Fruit fly (Drosophila melanogaster) whole organism, prepupa: Measurements from ENCODE around the gene CG7739.

Experiments used
- Blimp-1 ChIP-seq: fragments of 200-800 bp; sonication (Bioruptor generic); optimal IDR thresholded peaks from 3 replicates; lab custom pipeline; 2017; ENCODE audit warnings: missing biosample characterization, missing genetic modification characterization, mild to moderate bottlenecking, moderate library complexity, missing genetic modification reagents
- CG10631 ChIP-seq: fragments of 200-800 bp; sonication (Bioruptor generic); optimal IDR thresholded peaks from 2 replicates; lab custom pipeline; 2016; ENCODE audit warnings: missing biosample characterization, missing genetic modification characterization
- CG11294 ChIP-seq: fragments of 200-800 bp; sonication (Bioruptor generic); IDR thresholded peaks from 2 replicates; pipeline ENCODE4 v1.3.6; 2022; ENCODE audit warnings: missing biosample characterization, missing genetic modification characterization
- CG11902 ChIP-seq: fragments of 200-800 bp; sonication (Bioruptor generic); optimal IDR thresholded peaks from 3 replicates; lab custom pipeline; 2016; ENCODE audit warnings: missing biosample characterization, missing genetic modification characterization
- CG15336 ChIP-seq: fragments of 200-800 bp; sonication (Bioruptor generic); IDR thresholded peaks from 2 replicates; pipeline ENCODE4 v1.3.6; 2022; ENCODE audit warnings: missing biosample characterization, missing genetic modification characterization
- CG1621 ChIP-seq: fragments of 200-800 bp; sonication (Bioruptor generic); optimal IDR thresholded peaks from 3 replicates; lab custom pipeline; 2018; ENCODE audit warnings: missing biosample characterization, mild to moderate bottlenecking, missing genetic modification characterization
- CG3032 ChIP-seq: fragments of 200-800 bp; optimal IDR thresholded peaks from 2 replicates; lab custom pipeline; 2019; ENCODE audit warnings: missing biosample characterization, mild to moderate bottlenecking, missing genetic modification characterization, moderate library complexity
- CG31627 ChIP-seq: fragments of 200-800 bp; sonication (Bioruptor generic); optimal IDR thresholded peaks from 3 replicates; lab custom pipeline; 2016; ENCODE audit warnings: missing biosample characterization, missing genetic modification characterization
- CG32006 ChIP-seq: fragments of 200-800 bp; sonication (Bioruptor generic); optimal IDR thresholded peaks from 3 replicates; lab custom pipeline; 2017; ENCODE audit warnings: missing biosample characterization, mild to moderate bottlenecking, missing genetic modification characterization
- CG3919 ChIP-seq: fragments of 200-800 bp; sonication (Bioruptor generic); optimal IDR thresholded peaks from 3 replicates; lab custom pipeline; 2016; ENCODE audit warnings: missing biosample characterization, missing genetic modification characterization
- CG4318 ChIP-seq: fragments of 200-800 bp; sonication (Bioruptor generic); optimal IDR thresholded peaks from 3 replicates; lab custom pipeline; 2017; ENCODE audit warnings: missing biosample characterization, mild to moderate bottlenecking, missing genetic modification characterization
- CG6163 ChIP-seq: fragments of 200-800 bp; sonication (Bioruptor generic); IDR thresholded peaks from 3 replicates; pipeline ENCODE4 v1.3.6; 2022; ENCODE audit warnings: missing biosample characterization, missing genetic modification characterization
- CG6792 ChIP-seq: fragments of 200-800 bp; sonication (Bioruptor generic); optimal IDR thresholded peaks from 3 replicates; lab custom pipeline; 2016; ENCODE audit warnings: missing biosample characterization, missing genetic modification characterization
- CG6854 ChIP-seq: fragments of 200-800 bp; sonication (Bioruptor generic); optimal IDR thresholded peaks from 2 replicates; lab custom pipeline; 2017; ENCODE audit warnings: missing biosample characterization, mild to moderate bottlenecking, missing genetic modification characterization
- CG8119 ChIP-seq: fragments of 200-800 bp; sonication (Bioruptor generic); IDR thresholded peaks from 3 replicates; pipeline ENCODE4 v1.3.6; 2022; ENCODE audit warnings: missing biosample characterization, missing genetic modification characterization
- CG8319 ChIP-seq: fragments of 200-800 bp; sonication (Bioruptor generic); optimal IDR thresholded peaks from 3 replicates; lab custom pipeline; 2016; ENCODE audit warnings: missing biosample characterization, missing genetic modification characterization
- CG9139 ChIP-seq: fragments of 200-800 bp; sonication (Bioruptor generic); optimal IDR thresholded peaks from 3 replicates; lab custom pipeline; 2017; ENCODE audit warnings: missing biosample characterization, mild to moderate bottlenecking, missing genetic modification characterization
- Eip93F ChIP-seq: fragments of 200-800 bp; sonication (Bioruptor generic); optimal IDR thresholded peaks from 2 replicates; lab custom pipeline; 2016; ENCODE audit warnings: missing biosample characterization, mild to moderate bottlenecking, missing genetic modification characterization
- Gug ChIP-seq: fragments of 200-800 bp; sonication (Bioruptor generic); IDR thresholded peaks from 2 replicates; pipeline ENCODE4 v1.3.6; 2022; ENCODE audit warnings: missing biosample characterization, missing genetic modification characterization
- Hr39 ChIP-seq: fragments of 200-800 bp; sonication (Bioruptor generic); optimal IDR thresholded peaks from 2 replicates; lab custom pipeline; 2016; ENCODE audit warnings: missing biosample characterization, missing genetic modification characterization
- Hr4 ChIP-seq: fragments of 200-800 bp; sonication (Bioruptor generic); optimal IDR thresholded peaks from 3 replicates; lab custom pipeline; 2016; ENCODE audit warnings: missing biosample characterization, missing genetic modification characterization
- Lpt ChIP-seq: fragments of 200-800 bp; sonication (Bioruptor generic); optimal IDR thresholded peaks from 3 replicates; lab custom pipeline; 2016; ENCODE audit warnings: missing biosample characterization, missing genetic modification characterization
- Met ChIP-seq: fragments of 200-800 bp; sonication (Bioruptor generic); optimal IDR thresholded peaks from 3 replicates; lab custom pipeline; 2016; ENCODE audit warnings: missing biosample characterization, missing genetic modification characterization
- OdsH ChIP-seq: fragments of 200-800 bp; sonication (Bioruptor generic); optimal IDR thresholded peaks from 3 replicates; lab custom pipeline; 2016; ENCODE audit warnings: missing biosample characterization, missing genetic modification characterization
- Smox ChIP-seq: fragments of 200-800 bp; sonication (Bioruptor generic); optimal IDR thresholded peaks from 3 replicates; lab custom pipeline; 2016; ENCODE audit warnings: missing biosample characterization, missing genetic modification characterization
- Sox102F ChIP-seq: fragments of 200-800 bp; sonication (Bioruptor generic); optimal IDR thresholded peaks from 2 replicates; lab custom pipeline; 2016; ENCODE audit warnings: missing biosample characterization, mild to moderate bottlenecking, missing genetic modification characterization
- Sox14 ChIP-seq: fragments of 200-800 bp; sonication (Bioruptor generic); optimal IDR thresholded peaks from 3 replicates; lab custom pipeline; 2016; ENCODE audit warnings: missing biosample characterization, missing genetic modification characterization
- Sox15 ChIP-seq: fragments of 200-800 bp; sonication (Bioruptor generic); optimal IDR thresholded peaks from 3 replicates; lab custom pipeline; 2016; ENCODE audit warnings: missing biosample characterization, missing genetic modification characterization
- cyc ChIP-seq: fragments of 200-800 bp; sonication (Bioruptor generic); optimal IDR thresholded peaks from 3 replicates; lab custom pipeline; 2016; ENCODE audit warnings: missing biosample characterization, missing genetic modification characterization
- dac ChIP-seq: fragments of 200-800 bp; sonication (Bioruptor generic); optimal IDR thresholded peaks from 2 replicates; lab custom pipeline; 2017; ENCODE audit warnings: missing biosample characterization, mild to moderate bottlenecking, missing genetic modification characterization
- eg ChIP-seq: fragments of 200-800 bp; sonication (Bioruptor generic); IDR thresholded peaks from 3 replicates; pipeline ENCODE4 v1.3.6; 2022; ENCODE audit warnings: missing biosample characterization, missing genetic modification characterization
- fd59A ChIP-seq: fragments of 200-800 bp; sonication (Bioruptor generic); optimal IDR thresholded peaks from 2 replicates; lab custom pipeline; 2017; ENCODE audit warnings: missing biosample characterization, mild to moderate bottlenecking, missing genetic modification characterization, missing genetic modification reagents
- fd85E ChIP-seq: fragments of 200-800 bp; sonication (Bioruptor generic); optimal IDR thresholded peaks from 3 replicates; lab custom pipeline; 2016; ENCODE audit warnings: missing biosample characterization, missing genetic modification characterization
- fkh ChIP-seq: fragments of 200-800 bp; sonication (Bioruptor generic); optimal IDR thresholded peaks from 3 replicates; lab custom pipeline; 2017; ENCODE audit warnings: missing biosample characterization, mild to moderate bottlenecking, missing genetic modification characterization, moderate library complexity
- lz ChIP-seq: fragments of 200-800 bp; sonication (Bioruptor generic); optimal IDR thresholded peaks from 3 replicates; lab custom pipeline; 2016; ENCODE audit warnings: missing biosample characterization, missing genetic modification characterization
- net ChIP-seq: fragments of 200-800 bp; sonication (Bioruptor generic); optimal IDR thresholded peaks from 3 replicates; lab custom pipeline; 2016; ENCODE audit warnings: missing biosample characterization, missing genetic modification characterization
- pdm3 ChIP-seq: fragments of 200-800 bp; sonication (Bioruptor generic); optimal IDR thresholded peaks from 3 replicates; lab custom pipeline; 2016; ENCODE audit warnings: missing biosample characterization, missing genetic modification characterization
- salr ChIP-seq, 2 experiments: fragments of 200-800 bp; sonication (Bioruptor generic); optimal IDR thresholded peaks; 3 replicates each; lab custom pipeline; 2016 to 2018; ENCODE audit warnings: missing biosample characterization in 2 of 2, missing genetic modification characterization in 2 of 2, mild to moderate bottlenecking in 1 of 2
- spab ChIP-seq: fragments of 200-800 bp; sonication (Bioruptor generic); optimal IDR thresholded peaks from 2 replicates; lab custom pipeline; 2017; ENCODE audit warnings: missing biosample characterization, mild to moderate bottlenecking, missing genetic modification characterization, missing genetic modification reagents
- ss ChIP-seq, 2 experiments: fragments of 200-800 bp; sonication (Bioruptor generic); optimal IDR thresholded peaks; 2 replicates in 1 of 2; 3 replicates in 1 of 2; lab custom pipeline; 2017 to 2018; ENCODE audit warnings: mild to moderate bottlenecking in 2 of 2, missing biosample characterization in 2 of 2, missing genetic modification characterization in 2 of 2, moderate library complexity in 1 of 2
- vri ChIP-seq: fragments of 200-800 bp; sonication (Bioruptor generic); optimal IDR thresholded peaks from 3 replicates; lab custom pipeline; 2016; ENCODE audit warnings: missing biosample characterization, mild to moderate bottlenecking, missing genetic modification characterization

CG7739 gene

DNA sequence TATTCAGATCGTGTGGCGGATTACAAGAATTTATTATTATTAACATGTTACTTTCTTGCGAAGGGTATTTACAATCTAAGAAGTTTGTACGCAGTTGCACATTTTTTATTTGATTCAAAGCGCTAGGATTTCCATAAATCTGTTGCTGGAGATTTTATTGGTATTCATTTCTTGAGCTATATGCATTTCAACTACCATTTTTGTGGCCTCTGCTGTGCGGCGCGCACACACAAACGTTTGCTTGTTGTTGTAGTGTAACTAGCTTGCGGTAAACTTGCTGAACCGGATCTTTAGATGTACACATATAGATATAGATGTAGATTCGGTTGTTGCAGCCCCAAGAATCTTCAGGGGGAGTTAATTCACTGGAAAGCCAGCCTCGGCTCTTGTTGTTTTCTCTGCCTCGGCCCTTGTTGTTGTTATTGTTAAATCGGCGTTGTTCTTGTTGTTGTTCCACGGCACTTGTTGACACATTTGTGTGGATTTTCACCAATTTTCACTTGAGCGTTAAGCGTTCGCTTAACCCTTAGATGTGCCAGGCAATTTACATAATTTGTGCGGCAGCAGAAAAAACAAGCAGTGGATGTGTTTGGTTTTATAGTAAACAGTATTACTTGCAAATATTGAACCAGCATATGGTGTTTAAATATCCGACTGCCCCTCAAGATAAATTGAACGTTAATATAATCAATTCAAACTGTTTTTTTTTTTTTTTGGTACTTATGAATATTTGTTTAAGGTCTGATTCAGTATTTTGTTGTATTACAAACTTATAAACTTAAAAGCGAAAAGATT lies 28.1 kb upstream of the CG7739 start (continued):
- peak; percentile 19 for TF ChIP-seq CG32006 (GFP tag; lab: Kevin White, UChicago)
- TF ChIP-seq CG11294 (GFP tag; lab: Robert Waterston, UW) = no peak
- peak; percentile 2 for TF ChIP-seq fd59A
- no peak for TF ChIP-seq Hr39
- no peak for TF ChIP-seq dac
- no peak for TF ChIP-seq vri (GFP tag; lab: Kevin White, UChicago)
- no peak for TF ChIP-seq ss (GFP tag; optimal IDR thresholded peaks at IDR 0.05; lab: Kevin White, UChicago)
- TF ChIP-seq CG6792 (GFP tag; lab: Kevin White, UChicago) = no peak
- peak; percentile 86 for TF ChIP-seq fkh (GFP tag; lab: Kevin White, UChicago)
- peak; percentile 39; the same call in 1 of the 2 replicates for TF ChIP-seq CG15336
- TF ChIP-seq lz (GFP tag; lab: Kevin White, UChicago) = no peak
- no peak for TF ChIP-seq Sox15 (GFP tag; lab: Kevin White, UChicago)
- TF ChIP-seq Smox (GFP tag; lab: Kevin White, UChicago) = no peak
- no peak for TF ChIP-seq Lpt (GFP tag; lab: Kevin White, UChicago)
- TF ChIP-seq salr (GFP tag; optimal IDR thresholded peaks at IDR 0.05; lab: Kevin White, UChicago) = no peak
- TF ChIP-seq Sox14 = no peak
- TF ChIP-seq CG9139 (GFP tag; lab: Kevin White, UChicago) = no peak
- no peak for TF ChIP-seq cyc (GFP tag; lab: Kevin White, UChicago)

DNA sequence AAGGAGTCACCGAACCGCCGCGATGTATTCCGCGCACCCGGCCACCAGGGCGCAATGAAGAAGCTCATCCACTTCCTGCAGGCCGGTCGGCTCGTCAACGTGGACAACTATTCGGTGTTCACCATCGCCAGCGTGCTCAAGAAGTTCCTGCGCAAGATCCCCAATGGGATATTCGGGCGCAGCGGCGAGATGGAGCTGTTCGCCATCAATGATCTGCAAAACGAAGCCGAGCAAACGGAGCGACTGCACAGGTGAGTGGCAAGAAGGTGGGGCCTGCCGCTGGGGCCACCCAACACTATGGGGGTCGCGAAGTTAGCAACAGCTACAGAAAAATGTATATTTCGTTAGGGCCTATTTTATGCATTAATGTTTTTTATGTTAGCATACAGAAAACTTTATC lies 26.9 kb upstream of the CG7739 start:
- TF ChIP-seq Blimp-1 (GFP tag; lab: Kevin White, UChicago) (no peak), CG8119 (GFP tag; lab: Robert Waterston, UW) (no peak), CG9139 (GFP tag; lab: Kevin White, UChicago) (no peak), OdsH (GFP tag; lab: Kevin White, UChicago) (peak; percentile 21), fkh (GFP tag; lab: Kevin White, UChicago) (no peak), CG3032 (tag; lab: Kevin White, UChicago) (no peak), Hr4 (GFP tag; lab: Kevin White, UChicago) (peak; percentile 3), CG32006 (GFP tag; lab: Kevin White, UChicago) (peak; percentile 32), vri (GFP tag; lab: Kevin White, UChicago) (no peak), cyc (GFP tag; lab: Kevin White, UChicago) (no peak), CG6854 (GFP tag; lab: Kevin White, UChicago) (no peak), ss (GFP tag; optimal IDR thresholded peaks at IDR 0.05; lab: Kevin White, UChicago) (no peak), fd85E (GFP tag; lab: Kevin White, UChicago) (no peak), CG4318 (GFP tag; lab: Kevin White, UChicago) (no peak), Sox102F (GFP tag; lab: Kevin White, UChicago) (no peak), Hr39 (no peak), Met (GFP tag; lab: Kevin White, UChicago) (no peak), pdm3 (no peak), CG6792 (GFP tag; lab: Kevin White, UChicago) (no peak), Lpt (GFP tag; lab: Kevin White, UChicago) (no peak), Eip93F (GFP tag; lab: Kevin White, UChicago) (no peak), CG1621 (tag; lab: Kevin White, UChicago) (no peak), CG6163 (GFP tag; lab: Robert Waterston, UW) (peak; percentile 25; the same call in 1 of the 3 replicates), CG3919 (GFP tag; lab: Kevin White, UChicago) (no peak), eg (GFP tag; lab: Robert Waterston, UW) (peak; percentile 32; the same call in 1 of the 3 replicates), CG15336 (no peak), spab (GFP tag; lab: Kevin White, UChicago) (no peak), CG11294 (GFP tag; lab: Robert Waterston, UW) (no peak), Gug (GFP tag; lab: Robert Waterston, UW) (no peak), CG31627 (GFP tag; lab: Kevin White, UChicago) (no peak), net (GFP tag; lab: Kevin White, UChicago) (no peak), CG11902 (GFP tag; lab: Kevin White, UChicago) (no peak), CG10631 (GFP tag; lab: Kevin White, UChicago) (no peak), CG8319 (GFP tag; lab: Kevin White, UChicago) (no peak)
